Fruit fly (Drosophila melanogaster) whole organism, adult: Measurements from ENCODE around the gene CG10317.

ENCODE experiments used
- CG11617 ChIP-seq: fragments of 200-800 bp; sonication (Bioruptor generic); optimal IDR thresholded peaks from 2 replicates; lab custom pipeline; 2017; ENCODE audit warnings: mild to moderate bottlenecking, missing biosample characterization, missing genetic modification reagents, missing genetic modification characterization
- CG12768 ChIP-seq: fragments of 200-800 bp; sonication (Bioruptor generic); optimal IDR thresholded peaks from 2 replicates; lab custom pipeline; 2017; ENCODE audit warnings: missing biosample characterization, missing genetic modification characterization, mild to moderate bottlenecking, moderate library complexity, missing genetic modification reagents
- CG14711 ChIP-seq: fragments of 200-800 bp; sonication (Bioruptor generic); optimal IDR thresholded peaks from 2 replicates; lab custom pipeline; 2018; ENCODE audit warnings: missing biosample characterization, mild to moderate bottlenecking, missing genetic modification characterization, moderate library complexity
- CG1620 ChIP-seq: fragments of 200-800 bp; sonication (Bioruptor generic); optimal IDR thresholded peaks from 2 replicates; lab custom pipeline; 2016; ENCODE audit warnings: missing biosample characterization, missing genetic modification characterization
- CG5204 ChIP-seq: fragments of 200-800 bp; sonication (Bioruptor generic); optimal IDR thresholded peaks from 2 replicates; lab custom pipeline; 2016; ENCODE audit warnings: missing biosample characterization, missing genetic modification characterization
- CG7045 ChIP-seq: fragments of 200-800 bp; sonication (Bioruptor generic); optimal IDR thresholded peaks from 2 replicates; lab custom pipeline; 2017; ENCODE audit warnings: missing biosample characterization, mild to moderate bottlenecking, missing genetic modification characterization
- CG7101 ChIP-seq: fragments of 200-800 bp; sonication (Bioruptor generic); optimal IDR thresholded peaks from 2 replicates; lab custom pipeline; 2018; ENCODE audit warnings: missing biosample characterization, mild to moderate bottlenecking, missing genetic modification characterization, moderate library complexity
- Clk ChIP-seq: fragments of 200-800 bp; sonication (Bioruptor generic); optimal IDR thresholded peaks from 2 replicates; lab custom pipeline; 2017; ENCODE audit warnings: missing biosample characterization, missing genetic modification characterization
- Crg-1 ChIP-seq: fragments of 200-800 bp; sonication (Bioruptor generic); optimal IDR thresholded peaks from 2 replicates; lab custom pipeline; 2016; ENCODE audit warnings: missing biosample characterization, missing genetic modification characterization
- Hr96 ChIP-seq: fragments of 200-800 bp; sonication (Bioruptor generic); optimal IDR thresholded peaks from 2 replicates; lab custom pipeline; 2016; ENCODE audit warnings: missing biosample characterization, missing genetic modification characterization
- Mnt ChIP-seq: fragments of 200-800 bp; sonication (Bioruptor generic); optimal IDR thresholded peaks from 2 replicates; lab custom pipeline; 2016; ENCODE audit warnings: missing biosample characterization, mild to moderate bottlenecking, missing genetic modification characterization
- bab1 ChIP-seq: fragments of 200-800 bp; sonication (Bioruptor generic); optimal IDR thresholded peaks from 3 replicates; lab custom pipeline; 2019; ENCODE audit warnings: missing biosample characterization, mild to moderate bottlenecking, missing genetic modification characterization, moderate library complexity
- cic ChIP-seq: fragments of 200-800 bp; sonication (Bioruptor generic); optimal IDR thresholded peaks from 2 replicates; lab custom pipeline; 2017; ENCODE audit warnings: missing biosample characterization, mild to moderate bottlenecking, missing genetic modification characterization, moderate library complexity
- cnc ChIP-seq, 2 experiments: fragments of >200 bp; optimal IDR thresholded peaks; 2 replicates each; lab custom pipeline; 2017
- kay ChIP-seq: fragments of 200-800 bp; sonication (Bioruptor generic); peaks from one replicate; lab custom pipeline; 2016; ENCODE audit warnings: missing biosample characterization, missing genetic modification characterization, borderline replicate concordance
- ovo ChIP-seq: fragments of 200-800 bp; sonication (Bioruptor generic); optimal IDR thresholded peaks from 2 replicates; lab custom pipeline; 2016; ENCODE audit warnings: missing biosample characterization, missing genetic modification characterization
- pad ChIP-seq: fragments of 200-800 bp; sonication (Bioruptor generic); optimal IDR thresholded peaks from 3 replicates; lab custom pipeline; 2017; ENCODE audit warnings: missing biosample characterization, missing genetic modification characterization, mild to moderate bottlenecking, moderate library complexity, missing genetic modification reagents
- tj ChIP-seq: fragments of 200-800 bp; sonication (Bioruptor generic); optimal IDR thresholded peaks from 3 replicates; lab custom pipeline; 2017; ENCODE audit warnings: missing biosample characterization, mild to moderate bottlenecking, missing genetic modification characterization, moderate library complexity
- toe ChIP-seq: fragments of 200-800 bp; sonication (Bioruptor generic); optimal IDR thresholded peaks from 2 replicates; lab custom pipeline; 2016; ENCODE audit warnings: missing biosample characterization, missing genetic modification characterization

Gene CG10317

dm6 chr3R:16387039-16387438, 16.7 kb upstream of the CG10317 start:
- TF ChIP-seq pad (GFP tag; lab: Kevin White, UChicago) (no peak), CG7045 (GFP tag; lab: Kevin White, UChicago) (no peak), toe (GFP tag; lab: Kevin White, UChicago) (no peak), CG14711 (no peak), Mnt (GFP tag; lab: Kevin White, UChicago) (no peak), cic (GFP tag; lab: Kevin White, UChicago) (no peak), kay (GFP tag; lab: Kevin White, UChicago) (no peak), Hr96 (no peak), Crg-1 (GFP tag; lab: Kevin White, UChicago) (no peak)

dm6 chr3R:16385586-16385985, 15.3 kb upstream of the CG10317 start:
- TF ChIP-seq pad (GFP tag; lab: Kevin White, UChicago) (no peak), CG5204 (GFP tag; lab: Kevin White, UChicago) (no peak), CG14711 (no peak), Crg-1 (GFP tag; lab: Kevin White, UChicago) (no peak), cic (GFP tag; lab: Kevin White, UChicago) (no peak), CG12768 (GFP tag; lab: Kevin White, UChicago) (no peak), Hr96 (no peak), kay (GFP tag; lab: Kevin White, UChicago) (no peak), ovo (GFP tag; lab: Kevin White, UChicago) (no peak), Mnt (GFP tag; lab: Kevin White, UChicago) (no peak), toe (GFP tag; lab: Kevin White, UChicago) (no peak), Clk (GFP tag; lab: Kevin White, UChicago) (no peak), CG7101 (tag; lab: Kevin White, UChicago) (no peak)

- TF ChIP-seq Hr96 (no peak), CG1620 (no peak), CG7101 (tag; lab: Kevin White, UChicago) (no peak), cnc (optimal IDR thresholded peaks at IDR 0.05; lab: Kevin White, UChicago) (no peak), pad (GFP tag; lab: Kevin White, UChicago) (no peak), bab1 (GFP tag; lab: Kevin White, UChicago) (no peak), Clk (GFP tag; lab: Kevin White, UChicago) (no peak)
Measured at dm6 chr3R:16374101-16374500, 3.8 kb upstream of the CG10317 start.

- TF ChIP-seq bab1 (GFP tag; lab: Kevin White, UChicago) (no peak), tj (GFP tag; lab: Kevin White, UChicago) (no peak), toe (GFP tag; lab: Kevin White, UChicago) (no peak), cnc (optimal IDR thresholded peaks at IDR 0.05; lab: Kevin White, UChicago) (no peak), Clk (GFP tag; lab: Kevin White, UChicago) (no peak), pad (GFP tag; lab: Kevin White, UChicago) (no peak), Mnt (GFP tag; lab: Kevin White, UChicago) (no peak), kay (GFP tag; lab: Kevin White, UChicago) (no peak), CG14711 (no peak), ovo (GFP tag; lab: Kevin White, UChicago) (no peak), CG7101 (tag; lab: Kevin White, UChicago) (no peak), CG5204 (GFP tag; lab: Kevin White, UChicago) (no peak), CG11617 (GFP tag; lab: Kevin White, UChicago) (no peak)
Measured at dm6 chr3R:16368288-16368687, 2.0 kb downstream of the CG10317 start, which contains the start of gene js. js (minus strand) TSS chr3R:16368306.

dm6 chr3R:16360008-16360407, 10.3 kb downstream of the CG10317 start, which contains the start of gene CG42446:
CG42446 (minus strand) TSS chr3R:16360108.
- TF ChIP-seq CG7045 (GFP tag; lab: Kevin White, UChicago), result no peak
- no peak for TF ChIP-seq cic (GFP tag; lab: Kevin White, UChicago)
- no peak for TF ChIP-seq Clk (GFP tag; lab: Kevin White, UChicago)
- no peak for TF ChIP-seq Hr96
- TF ChIP-seq Crg-1 (GFP tag; lab: Kevin White, UChicago), result no peak
- no peak for TF ChIP-seq CG7101 (tag; lab: Kevin White, UChicago)
- TF ChIP-seq CG5204 (GFP tag; lab: Kevin White, UChicago), result no peak
- TF ChIP-seq CG12768 (GFP tag; lab: Kevin White, UChicago), result no peak

dm6 chr3R:16359098-16359497, 11.2 kb downstream of the CG10317 start, which contains the start of gene CG17931:
CG17931 (minus strand) TSS chr3R:16359466.
- TF ChIP-seq CG7101 (tag; lab: Kevin White, UChicago), result peak; percentile 2
- no peak for TF ChIP-seq tj (GFP tag; lab: Kevin White, UChicago)
- peak; percentile 63 for TF ChIP-seq bab1 (GFP tag; lab: Kevin White, UChicago)
- peak; percentile 21 for TF ChIP-seq Crg-1 (GFP tag; lab: Kevin White, UChicago)

dm6 chr3R:16356863-16357215, 13.5 kb downstream of the CG10317 start, which contains the start of gene CG10311:
CG10311 (minus strand) TSS chr3R:16357015.
- TF ChIP-seq CG11617 (GFP tag; lab: Kevin White, UChicago), result peak; percentile 38
- TF ChIP-seq CG14711, result no peak
- TF ChIP-seq Mnt (GFP tag; lab: Kevin White, UChicago), result peak; percentile 30
